Worm (Caenorhabditis elegans) whole organism, late embryonic: ENCODE measurements around the gene tbb-4.
A peak's percentile ranks its signal among the peaks of the same experiment; 100 is the strongest.
"Not testable (repeated sequence)": the region's sequence is repeated elsewhere in the genome, so short reads cannot be mapped to it uniquely, and the experiment has no call there.

Experiments
- C38D4.7 ChIP-seq: fragments of 200-800 bp; sonication (Bioruptor generic); optimal IDR thresholded peaks from 2 replicates; lab custom pipeline; 2018; ENCODE audit warnings: mild to moderate bottlenecking, missing genetic modification characterization, moderate library complexity, missing compliant biosample characterization
- F13H6.1 ChIP-seq: sonication (generic microtip); optimal IDR thresholded peaks from 2 replicates; lab custom pipeline; 2016; ENCODE audit warnings: missing genetic modification characterization, missing compliant biosample characterization
- K02D7.2 ChIP-seq: sonication (generic microtip); optimal IDR thresholded peaks from 2 replicates; lab custom pipeline; 2017; ENCODE audit warnings: mild to moderate bottlenecking, missing genetic modification characterization, missing compliant biosample characterization
- K09A11.1 ChIP-seq: sonication (generic microtip); optimal IDR thresholded peaks from 2 replicates; lab custom pipeline; 2017; ENCODE audit warnings: antibody characterized with exemption, mild to moderate bottlenecking, missing genetic modification characterization, missing compliant biosample characterization; ENCODE audit not compliant: insufficient read depth
- ceh-18 ChIP-seq: sonication (generic microtip); optimal IDR thresholded peaks from 2 replicates; lab custom pipeline; 2016; ENCODE audit warnings: missing genetic modification characterization, missing compliant biosample characterization
- ceh-24 ChIP-seq: sonication (generic microtip); optimal IDR thresholded peaks from 2 replicates; lab custom pipeline; 2016; ENCODE audit warnings: mild to moderate bottlenecking, missing genetic modification characterization, missing compliant biosample characterization
- ceh-34 ChIP-seq: sonication (generic microtip); optimal IDR thresholded peaks from 2 replicates; lab custom pipeline; 2016; ENCODE audit warnings: mild to moderate bottlenecking, missing genetic modification characterization, missing compliant biosample characterization
- ceh-45 ChIP-seq: fragments of 200-800 bp; sonication (Bioruptor generic); IDR thresholded peaks from 2 replicates; pipeline ENCODE4 v1.3.6; 2022; ENCODE audit warnings: missing genetic modification reagents, missing genetic modification characterization, missing compliant biosample characterization
- ceh-6 ChIP-seq: fragments of 200-800 bp; sonication (Bioruptor generic); optimal IDR thresholded peaks from 2 replicates; lab custom pipeline; 2018; ENCODE audit warnings: mild to moderate bottlenecking, missing genetic modification characterization, missing compliant biosample characterization
- dve-1 ChIP-seq: sonication (generic microtip); optimal IDR thresholded peaks from 2 replicates; lab custom pipeline; 2017; ENCODE audit warnings: antibody characterized with exemption, mild to moderate bottlenecking, missing genetic modification characterization, missing compliant biosample characterization
- eyg-1 ChIP-seq: sonication (generic microtip); optimal IDR thresholded peaks from 2 replicates; lab custom pipeline; 2016; ENCODE audit warnings: missing genotype, missing genetic modification characterization, missing compliant biosample characterization
- fkh-10 ChIP-seq: fragments of 150-350 bp; optimal IDR thresholded peaks from 2 replicates; lab custom pipeline; 2014; ENCODE audit warnings: missing biosample characterization, missing genetic modification reagents, missing genetic modification characterization
- gmeb-2 ChIP-seq: sonication (generic microtip); optimal IDR thresholded peaks from 2 replicates; lab custom pipeline; 2016; ENCODE audit warnings: missing genetic modification characterization, inconsistent platforms, missing compliant biosample characterization
- hlh-15 ChIP-seq: sonication (generic microtip); optimal IDR thresholded peaks from 2 replicates; lab custom pipeline; 2016; ENCODE audit warnings: missing genetic modification characterization, missing compliant biosample characterization
- hlh-30 ChIP-seq: sonication (generic microtip); optimal IDR thresholded peaks from 2 replicates; lab custom pipeline; 2017; ENCODE audit warnings: antibody characterized with exemption, missing genetic modification characterization, missing compliant biosample characterization; ENCODE audit not compliant: insufficient read depth
- hlh-6 ChIP-seq: sonication (generic microtip); optimal IDR thresholded peaks from 2 replicates; lab custom pipeline; 2016; ENCODE audit warnings: missing genotype, missing genetic modification characterization, missing compliant biosample characterization
- lim-6 ChIP-seq: sonication (generic microtip); optimal IDR thresholded peaks from 2 replicates; lab custom pipeline; 2016; ENCODE audit warnings: missing genetic modification characterization, missing compliant biosample characterization
- lin-11 ChIP-seq: fragments of 200-800 bp; sonication (Bioruptor generic); optimal IDR thresholded peaks from 2 replicates; lab custom pipeline; 2018; ENCODE audit warnings: mild to moderate bottlenecking, missing genetic modification characterization, missing compliant biosample characterization
- mec-3 ChIP-seq: sonication (generic microtip); optimal IDR thresholded peaks from 2 replicates; lab custom pipeline; 2016; ENCODE audit warnings: borderline replicate concordance, missing genetic modification characterization, missing compliant biosample characterization
- nhr-11 ChIP-seq: fragments of 150-350 bp; optimal IDR thresholded peaks from 2 replicates; lab custom pipeline; 2014; ENCODE audit warnings: missing biosample characterization, missing genetic modification characterization
- npax-4 ChIP-seq: sonication (generic microtip); optimal IDR thresholded peaks from 2 replicates; lab custom pipeline; 2016; ENCODE audit warnings: missing genetic modification characterization, missing compliant biosample characterization
- pag-3 ChIP-seq: sonication (generic microtip); optimal IDR thresholded peaks from 2 replicates; lab custom pipeline; 2016; ENCODE audit warnings: missing compliant biosample characterization, missing genetic modification characterization, borderline replicate concordance
- pat-9 ChIP-seq: fragments of 200-800 bp; sonication (Bioruptor generic); optimal IDR thresholded peaks from 2 replicates; lab custom pipeline; 2018; ENCODE audit warnings: mild to moderate bottlenecking, missing genetic modification characterization, moderate library complexity, missing compliant biosample characterization
- pqm-1 ChIP-seq: sonication (generic microtip); optimal IDR thresholded peaks from 2 replicates; lab custom pipeline; 2016; ENCODE audit warnings: missing genetic modification characterization, missing compliant biosample characterization
- pros-1 ChIP-seq: fragments of 150-350 bp; optimal IDR thresholded peaks from 2 replicates; lab custom pipeline; 2014; ENCODE audit warnings: missing biosample characterization, missing genetic modification reagents, missing genetic modification characterization
- ref-2 ChIP-seq: sonication (generic microtip); optimal IDR thresholded peaks from 2 replicates; lab custom pipeline; 2016; ENCODE audit warnings: missing genetic modification characterization, missing compliant biosample characterization
- rnt-1 ChIP-seq: sonication (generic microtip); optimal IDR thresholded peaks from 2 replicates; lab custom pipeline; 2016; ENCODE audit warnings: missing genetic modification characterization, missing compliant biosample characterization
- sdc-2 ChIP-seq: sonication (generic microtip); optimal IDR thresholded peaks from 2 replicates; lab custom pipeline; 2016; ENCODE audit warnings: missing genotype, missing genetic modification characterization, missing compliant biosample characterization
- syd-9 ChIP-seq: sonication (generic microtip); optimal IDR thresholded peaks from 2 replicates; lab custom pipeline; 2016; ENCODE audit warnings: mild to moderate bottlenecking, missing genetic modification characterization, moderate library complexity, missing compliant biosample characterization
- tbx-2 ChIP-seq: sonication (generic microtip); optimal IDR thresholded peaks from 2 replicates; lab custom pipeline; 2016; ENCODE audit warnings: missing genetic modification characterization, missing compliant biosample characterization
- unc-42 ChIP-seq: sonication (generic microtip); optimal IDR thresholded peaks from 2 replicates; lab custom pipeline; 2016; ENCODE audit warnings: missing genotype, missing genetic modification characterization, missing compliant biosample characterization
- unc-55 ChIP-seq: sonication (generic microtip); optimal IDR thresholded peaks from 2 replicates; lab custom pipeline; 2017; ENCODE audit warnings: missing biosample characterization, missing genetic modification reagents, missing genetic modification characterization
- unc-86 ChIP-seq: sonication (generic microtip); optimal IDR thresholded peaks from 2 replicates; lab custom pipeline; 2016; ENCODE audit warnings: missing genetic modification characterization, missing compliant biosample characterization

Gene tbb-4

ce11 chrX:9465722-9466132 lies 29.0 kb upstream of the tbb-4 start (continued):
- TF ChIP-seq unc-42 (peak; percentile 96), pros-1 (peak; percentile 23), hlh-15 (tag; lab: Kevin White, UChicago) (no peak), pat-9 (peak; percentile 21), ceh-18 (peak; percentile 98), hlh-6 (tag; lab: Kevin White, UChicago) (no peak), tbx-2 (tag; lab: Kevin White, UChicago) (peak; percentile 85), eyg-1 (tag; lab: Kevin White, UChicago) (no peak), K09A11.1 (peak; percentile 80), pqm-1 (tag; lab: Kevin White, UChicago) (peak; percentile 81), sdc-2 (tag; lab: Kevin White, UChicago) (peak; percentile 99), nhr-11 (peak; percentile 18), K02D7.2 (tag; lab: Kevin White, UChicago) (no peak), gmeb-2 (peak; percentile 1), unc-86 (tag; lab: Kevin White, UChicago) (peak; percentile 23), pag-3 (tag; lab: Kevin White, UChicago) (no peak), syd-9 (peak; percentile 60), dve-1 (tag; lab: Kevin White, UChicago) (peak; percentile 96), ref-2 (tag; lab: Kevin White, UChicago) (peak; percentile 77), mec-3 (tag; lab: Kevin White, UChicago) (no peak), C38D4.7 (no peak), hlh-30 (tag; lab: Kevin White, UChicago) (peak; percentile 72), F13H6.1 (peak; percentile 59), lin-11 (tag; lab: Kevin White, UChicago) (no peak), lim-6 (tag; lab: Kevin White, UChicago) (no peak)

- not testable (repeated sequence) for TF ChIP-seq fkh-10; ceh-45 (GFP tag; lab: Robert Waterston, UW); ceh-34 (tag; lab: Kevin White, UChicago)
These were observed 26.4 kb upstream of the tbb-4 start, which contains the start of gene ZK899.6 for ce11 chrX:9463045-9463444. Gene ZK899.6 (plus strand): TSS chrX:9463345.

ce11 chrX:9460834-9461233 lies 24.1 kb upstream of the tbb-4 start, which contains the start of gene ZK899.5:
Gene ZK899.5 (minus strand): TSS chrX:9460934.
- not testable (repeated sequence) for TF ChIP-seq ceh-6 (GFP tag; lab: Kevin White, UChicago); ceh-34 (tag; lab: Kevin White, UChicago); sdc-2 (tag; lab: Kevin White, UChicago)

ce11 chrX:9458142-9458541 lies 21.4 kb upstream of the tbb-4 start, which contains the start of gene tba-8:
Gene tba-8 (minus strand): TSS chrX:9458348.
- TF ChIP-seq ceh-34 (tag; lab: Kevin White, UChicago) (no peak), pros-1 (no peak), ceh-45 (GFP tag; lab: Robert Waterston, UW) (no peak), tbx-2 (tag; lab: Kevin White, UChicago) (no peak), hlh-30 (tag; lab: Kevin White, UChicago) (no peak)
- TF ChIP-seq, all 69 proteins: peak for 0

ce11 chrX:9456579-9456978 lies 19.9 kb upstream of the tbb-4 start:
- TF ChIP-seq rnt-1 (tag; lab: Kevin White, UChicago) = no peak
- TF ChIP-seq unc-55 (GFP tag; lab: Kevin White, UChicago) = no peak
- no peak for TF ChIP-seq ceh-24 (tag; lab: Kevin White, UChicago)
- TF ChIP-seq npax-4 (tag; lab: Kevin White, UChicago) = no peak
- no peak for TF ChIP-seq ceh-6 (GFP tag; lab: Kevin White, UChicago)
